Worm (Caenorhabditis elegans): ENCODE measurements around the gene cpt-6.

The cpt-6 gene

DNA sequence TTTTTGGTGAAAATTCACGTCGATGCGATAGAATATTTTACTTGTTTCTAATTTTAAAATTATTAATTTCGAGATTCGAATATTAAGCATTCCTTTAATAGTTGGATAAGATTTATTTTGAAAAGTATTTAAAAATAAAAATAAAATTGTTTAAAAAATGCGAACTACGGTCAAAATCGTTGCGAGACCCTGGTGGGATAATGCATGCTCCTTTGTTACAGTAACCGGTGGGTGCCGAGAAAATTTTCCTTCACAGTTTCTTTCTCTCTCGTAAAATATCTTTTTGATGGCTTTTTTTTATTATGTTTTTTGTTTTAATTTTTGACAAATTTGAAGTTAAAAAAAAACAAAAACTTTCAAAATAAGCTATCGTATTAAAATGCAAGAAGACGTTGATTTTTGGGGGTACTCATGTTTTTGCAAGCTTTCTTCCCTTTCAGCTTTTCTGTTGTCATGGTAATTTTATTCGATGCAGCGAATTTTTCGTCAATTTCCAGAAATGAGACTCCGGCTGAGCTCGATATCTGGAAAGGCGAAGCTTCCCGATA, 3.0 kb upstream of the cpt-6 start, which contains the start of gene dgtr-1 (continued):
- TF ChIP-seq hmg-1.2 (GFP tag; IDR thresholded peaks at IDR 0.05), result no peak
- TF ChIP-seq hsf-1 (GFP tag; IDR thresholded peaks at IDR 0.05), result no peak
- TF ChIP-seq mxl-1 (tag; optimal IDR thresholded peaks at IDR 0.05), result no peak
- no peak for TF ChIP-seq attf-3 (GFP tag; conservative IDR thresholded peaks at IDR 0.05)
- TF ChIP-seq tbx-9 (tag; optimal IDR thresholded peaks at IDR 0.05; ENCODE audit: borderline replicate concordance), result no peak
- no peak for TF ChIP-seq F52B5.7 (tag; optimal IDR thresholded peaks at IDR 0.05)
- TF ChIP-seq madf-10 (tag; optimal IDR thresholded peaks at IDR 0.05), result no peak
- TF ChIP-seq dpff-1 (tag; optimal IDR thresholded peaks at IDR 0.05), result no peak
- TF ChIP-seq F57A8.1 (GFP tag; optimal IDR thresholded peaks at IDR 0.05), result no peak
- TF ChIP-seq bed-2 (GFP tag; IDR thresholded peaks at IDR 0.05), result no peak
- no peak for TF ChIP-seq let-607 (tag; optimal IDR thresholded peaks at IDR 0.05)
- no peak for TF ChIP-seq zfh-2 (GFP tag; conservative IDR thresholded peaks at IDR 0.05)
- TF ChIP-seq ccch-3 (GFP tag; optimal IDR thresholded peaks at IDR 0.05), result no peak
- no peak for TF ChIP-seq lin-40 (tag; optimal IDR thresholded peaks at IDR 0.05)
- no peak for TF ChIP-seq somi-1 (GFP tag; optimal IDR thresholded peaks at IDR 0.05)
- TF ChIP-seq pha-4 (tag; optimal IDR thresholded peaks at IDR 0.05), result no peak
- no peak for TF ChIP-seq tbp1 (GFP tag; optimal IDR thresholded peaks at IDR 0.05)
- TF ChIP-seq snpc-4 (GFP tag; optimal IDR thresholded peaks at IDR 0.05), result no peak
- no peak for TF ChIP-seq snpc-4 (tag; optimal IDR thresholded peaks at IDR 0.05)
- TF ChIP-seq lin-26 (GFP tag; IDR thresholded peaks at IDR 0.05), result no peak
- no peak for TF ChIP-seq hmg-20 (GFP tag; IDR thresholded peaks at IDR 0.05)
- no peak for TF ChIP-seq T26A5.8 (tag; optimal IDR thresholded peaks at IDR 0.05)
- TF ChIP-seq B0261.1 (tag; optimal IDR thresholded peaks at IDR 0.05), result no peak
- TF ChIP-seq T07F8.4 (tag; optimal IDR thresholded peaks at IDR 0.05), result no peak
- TF ChIP-seq D2030.7 (GFP tag; IDR thresholded peaks at IDR 0.05), result no peak
- TF ChIP-seq ztf-25 (GFP tag; IDR thresholded peaks at IDR 0.05), result no peak
- no peak for TF ChIP-seq gei-17 (GFP tag; optimal IDR thresholded peaks at IDR 0.05)
- TF ChIP-seq Y67H2A.10 (GFP tag; conservative IDR thresholded peaks at IDR 0.05), result no peak
- TF ChIP-seq Y79H2A.3 (GFP tag; conservative IDR thresholded peaks at IDR 0.05), result no peak
- TF ChIP-seq ZK185.1 (tag; optimal IDR thresholded peaks at IDR 0.05; ENCODE audit: poor library complexity, severe bottlenecking), result no peak
- peak; percentile 78 for TF ChIP-seq xnd-1 (tag; optimal IDR thresholded peaks at IDR 0.05)
- TF ChIP-seq akir-1 (GFP tag; optimal IDR thresholded peaks at IDR 0.05), result no peak
- TF ChIP-seq pbrm-1 (GFP tag; IDR thresholded peaks at IDR 0.05), result no peak
- no peak for TF ChIP-seq lir-1 (GFP tag; conservative IDR thresholded peaks at IDR 0.05)
- no peak for TF ChIP-seq lag-1 (GFP tag; IDR thresholded peaks at IDR 0.05)
- TF ChIP-seq aptf-2 (GFP tag; conservative IDR thresholded peaks at IDR 0.05), result no peak
- TF ChIP-seq mcd-1 (GFP tag; IDR thresholded peaks at IDR 0.05), result no peak
- peak; percentile 17 for TF ChIP-seq snpc-3.4 (tag; optimal IDR thresholded peaks at IDR 0.05)
- no peak for TF ChIP-seq lin-35 (GFP tag; optimal IDR thresholded peaks at IDR 0.05)
- TF ChIP-seq nhr-27 (tag; optimal IDR thresholded peaks at IDR 0.05), result no peak
- TF ChIP-seq egl-18 (GFP tag; IDR thresholded peaks at IDR 0.05), result no peak
- no peak for TF ChIP-seq Y56A3A.18 (GFP tag; IDR thresholded peaks at IDR 0.05)
- no peak for TF ChIP-seq ceh-58 (GFP tag; IDR thresholded peaks at IDR 0.05)
- no peak for TF ChIP-seq nhr-90 (tag; optimal IDR thresholded peaks at IDR 0.05)
- TF ChIP-seq F55B11.4 (tag; optimal IDR thresholded peaks at IDR 0.05; ENCODE audit: borderline replicate concordance, insufficient read depth), result no peak
- no peak for TF ChIP-seq ztf-18 (tag; optimal IDR thresholded peaks at IDR 0.05)
- TF ChIP-seq lin-54 (GFP tag; optimal IDR thresholded peaks at IDR 0.05), result peak; percentile 54
- no peak for TF ChIP-seq F10E7.11 (tag; optimal IDR thresholded peaks at IDR 0.05)
- no peak for TF ChIP-seq die-1 (tag; optimal IDR thresholded peaks at IDR 0.05)
